Worm (Caenorhabditis elegans) whole organism, L4/young adult: ENCODE results near the gene M05D6.3.

Experiments
- W03F9.2 ChIP-seq: fragments of 150-350 bp; optimal IDR thresholded peaks from 2 replicates; lab custom pipeline; 2014; ENCODE audit warnings: missing biosample characterization, missing genetic modification characterization
- dao-5 ChIP-seq: sonication (generic microtip); optimal IDR thresholded peaks from 2 replicates; lab custom pipeline; 2016; ENCODE audit warnings: missing genotype, missing genetic modification characterization, moderate library complexity, missing compliant biosample characterization
- him-1 ChIP-seq: sonication (generic microtip); optimal IDR thresholded peaks from 2 replicates; lab custom pipeline; 2016; ENCODE audit warnings: missing genotype, missing genetic modification reagents, missing genetic modification characterization, missing compliant biosample characterization

- no peak for TF ChIP-seq dao-5 (tag; lab: Kevin White, UChicago)
- no peak for TF ChIP-seq him-1 (tag; lab: Kevin White, UChicago)
- TF ChIP-seq W03F9.2 (tag; lab: Kevin White, UChicago), result no peak
These were observed 45.1 kb downstream of the M05D6.3 start, which contains the start of gene cht-2 for ce11 chrII:8520625-8521024.
